Worm (Caenorhabditis elegans) whole organism, L2 larva: ENCODE measurements around the gene gst-36.

Experiments
- ZK546.5 ChIP-seq: sonication (generic microtip); optimal IDR thresholded peaks from 2 replicates; lab custom pipeline; 2017; ENCODE audit warnings: missing biosample characterization, missing genetic modification characterization
- aly-2 ChIP-seq: fragments of 150-350 bp; optimal IDR thresholded peaks from 2 replicates; lab custom pipeline; 2014; ENCODE audit warnings: missing biosample characterization, missing genetic modification characterization
- ama-1 ChIP-seq: fragments of 150-350 bp; optimal IDR thresholded peaks from 2 replicates; lab custom pipeline; 2018; ENCODE audit warnings: inconsistent platforms
- dmd-4 ChIP-seq: sonication (generic microtip); optimal IDR thresholded peaks from 2 replicates; lab custom pipeline; 2017; ENCODE audit warnings: missing biosample characterization, missing genetic modification characterization
- elt-3 ChIP-seq: sonication (generic microtip); optimal IDR thresholded peaks from 2 replicates; lab custom pipeline; 2017; ENCODE audit warnings: missing biosample characterization, missing genetic modification characterization
- lin-13 ChIP-seq: fragments of 150-350 bp; optimal IDR thresholded peaks from 2 replicates; lab custom pipeline; 2014; ENCODE audit warnings: missing biosample characterization, missing genetic modification reagents, missing genetic modification characterization
- nhr-25 ChIP-seq: fragments of 150-350 bp; sonication (generic microtip); optimal IDR thresholded peaks from 3 replicates; lab custom pipeline; 2014; ENCODE audit warnings: missing biosample characterization, missing genetic modification characterization
- nhr-6 ChIP-seq: fragments of 150-350 bp; optimal IDR thresholded peaks from 2 replicates; lab custom pipeline; 2014; ENCODE audit warnings: missing biosample characterization, missing genetic modification characterization
- peb-1 ChIP-seq: fragments of 150-350 bp; optimal IDR thresholded peaks from 2 replicates; lab custom pipeline; 2014; ENCODE audit warnings: missing biosample characterization, missing genetic modification characterization
- unc-55 ChIP-seq: fragments of 150-350 bp; sonication (generic microtip); optimal IDR thresholded peaks from 3 replicates; lab custom pipeline; 2014; ENCODE audit warnings: missing biosample characterization, missing genetic modification reagents, missing genetic modification characterization
- zag-1 ChIP-seq: fragments of 150-350 bp; optimal IDR thresholded peaks from 2 replicates; lab custom pipeline; 2014; ENCODE audit warnings: missing biosample characterization, missing genetic modification characterization

DNA sequence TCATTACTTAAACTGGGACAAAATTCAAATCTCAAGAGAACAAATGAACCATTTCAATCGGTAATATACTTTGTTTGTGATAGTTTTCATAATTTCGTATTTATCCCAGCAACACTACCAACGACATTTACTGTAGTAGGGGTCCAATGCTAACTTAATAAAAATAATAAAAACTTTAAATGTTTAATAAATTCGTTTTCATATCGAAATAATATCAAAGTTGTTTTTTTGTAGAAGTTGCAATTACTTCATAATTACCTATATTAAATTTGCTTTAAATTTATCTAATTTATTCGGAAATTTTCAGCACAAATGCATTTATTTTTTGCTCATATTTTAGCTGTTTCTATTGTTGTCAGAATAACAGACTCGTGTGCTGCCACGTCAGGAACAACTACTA, 3.6 kb upstream of the gst-36 start, which contains the start of gene R07B1.6:
- TF ChIP-seq unc-55 (GFP tag; lab: Kevin White, UChicago) (no peak), aly-2 (tag; lab: Kevin White, UChicago) (no peak), elt-3 (tag; lab: Kevin White, UChicago) (no peak), dmd-4 (tag; lab: Kevin White, UChicago) (no peak), ZK546.5 (no peak), peb-1 (tag; lab: Kevin White, UChicago) (no peak), nhr-6 (tag; lab: Kevin White, UChicago) (no peak), zag-1 (tag; lab: Kevin White, UChicago) (no peak), ama-1 (lab: Kevin White, UChicago) (no peak), lin-13 (GFP tag; lab: Kevin White, UChicago) (no peak), nhr-25 (tag; lab: Kevin White, UChicago) (no peak)
